Fruit fly (Drosophila melanogaster) whole organism, embryonic: ENCODE data around the gene mRpL12.

ENCODE experiments used
- Asciz ChIP-seq: fragments of 200-800 bp; sonication (Bioruptor generic); optimal IDR thresholded peaks from 2 replicates; lab custom pipeline; 2017; ENCODE audit warnings: missing biosample characterization, mild to moderate bottlenecking, missing genetic modification characterization, missing genetic modification reagents
- CG10274 ChIP-seq: fragments of 200-800 bp; sonication (Bioruptor generic); optimal IDR thresholded peaks from 3 replicates; lab custom pipeline; 2017; ENCODE audit warnings: missing biosample characterization, mild to moderate bottlenecking, missing genetic modification characterization
- CG11093 ChIP-seq: fragments of 200-800 bp; sonication (Bioruptor generic); IDR thresholded peaks from 3 replicates; pipeline ENCODE4 v1.3.6; 2022; ENCODE audit warnings: missing biosample characterization, missing genetic modification characterization
- CG2120 ChIP-seq: fragments of 200-800 bp; sonication (Bioruptor generic); optimal IDR thresholded peaks from 3 replicates; lab custom pipeline; 2016; ENCODE audit warnings: missing biosample characterization, missing genetic modification characterization
- CG2199 ChIP-seq: fragments of 200-800 bp; sonication (Bioruptor generic); IDR thresholded peaks from 3 replicates; pipeline ENCODE4 v1.3.6; 2022; ENCODE audit warnings: missing biosample characterization, missing genetic modification characterization
- CG32772 ChIP-seq: fragments of 200-800 bp; sonication (Bioruptor generic); IDR thresholded peaks from 2 replicates; pipeline ENCODE4 v1.3.6; 2022; ENCODE audit warnings: missing biosample characterization, missing genetic modification characterization
- CG5245 ChIP-seq: fragments of 200-800 bp; sonication (Bioruptor generic); optimal IDR thresholded peaks from 3 replicates; lab custom pipeline; 2016; ENCODE audit warnings: missing biosample characterization, missing genetic modification characterization
- HLHmδ ChIP-seq: fragments of 200-800 bp; sonication (Bioruptor generic); optimal IDR thresholded peaks from 2 replicates; lab custom pipeline; 2018; ENCODE audit warnings: missing biosample characterization, mild to moderate bottlenecking, missing genetic modification characterization, moderate library complexity
- jumu ChIP-seq: fragments of 200-800 bp; sonication (Bioruptor generic); optimal IDR thresholded peaks from 3 replicates; lab custom pipeline; 2016; ENCODE audit warnings: missing biosample characterization, missing genetic modification characterization
- psq ChIP-seq: fragments of 200-800 bp; sonication (Bioruptor generic); optimal IDR thresholded peaks from 2 replicates; lab custom pipeline; 2017; ENCODE audit warnings: missing biosample characterization, missing genetic modification characterization
- sr ChIP-seq: fragments of 200-800 bp; sonication (Bioruptor generic); IDR thresholded peaks from 3 replicates; pipeline ENCODE4 v1.3.6; 2022; ENCODE audit warnings: missing biosample characterization, missing genetic modification characterization
- stc ChIP-seq: fragments of 200-800 bp; sonication (Bioruptor generic); IDR thresholded peaks from 2 replicates; pipeline ENCODE4 v1.3.6; 2022; ENCODE audit warnings: missing biosample characterization, missing genetic modification characterization
- vvl ChIP-seq: fragments of 200-800 bp; sonication (Bioruptor generic); IDR thresholded peaks from 2 replicates; pipeline ENCODE4 v1.3.6; 2022; ENCODE audit warnings: missing biosample characterization, missing genetic modification characterization

DNA sequence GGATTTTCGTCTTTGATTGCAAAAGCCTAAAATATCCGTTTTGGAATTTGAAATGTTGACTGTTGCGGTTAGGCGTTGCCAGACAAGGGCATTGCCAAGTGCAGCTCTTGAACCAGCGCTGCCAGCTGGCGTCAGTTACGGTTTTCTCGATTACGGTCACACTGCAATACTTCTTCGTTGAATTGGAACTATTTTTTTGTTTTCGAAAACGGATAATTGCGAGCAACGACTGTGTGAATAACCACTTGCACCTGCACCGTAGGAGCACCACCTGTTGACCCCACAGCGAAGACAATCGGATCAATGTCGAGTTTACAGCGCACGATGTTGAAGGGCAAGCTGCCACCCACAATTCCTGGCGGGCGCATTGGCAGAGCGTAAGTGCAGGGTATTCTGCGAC, 30.0 kb downstream of the mRpL12 start, which contains the start of gene CG5068:
- TF ChIP-seq CG10274 (GFP tag; lab: Kevin White, UChicago), result no peak
- TF ChIP-seq Asciz (GFP tag; lab: Kevin White, UChicago), result no peak
- no peak for TF ChIP-seq CG2120 (GFP tag; lab: Kevin White, UChicago)
- TF ChIP-seq stc (GFP tag; lab: Robert Waterston, UW), result no peak
- TF ChIP-seq CG2199 (GFP tag; lab: Robert Waterston, UW), result 0 out of 3 replicates have a peak, but pooled peaks have one; percentile 20
- no peak for TF ChIP-seq CG32772 (GFP tag; lab: Robert Waterston, UW)
- no peak for TF ChIP-seq sr (GFP tag; lab: Robert Waterston, UW)
- no peak for TF ChIP-seq CG11093 (GFP tag; lab: Robert Waterston, UW)
- TF ChIP-seq psq (GFP tag; lab: Kevin White, UChicago), result no peak
- TF ChIP-seq vvl, result peak; percentile 29; the same call in 1 of the 2 replicates
- no peak for TF ChIP-seq jumu (GFP tag; lab: Kevin White, UChicago)
- TF ChIP-seq CG5245, result no peak
- no peak for TF ChIP-seq HLHmδ (GFP tag; lab: Kevin White, UChicago)
